Worm (Caenorhabditis elegans): ENCODE data around the gene hot-6.

hot-6 gene

ce11 chrV:11007651-11008050, 15.1 kb downstream of the hot-6 start:
- TF ChIP-seq dmd-8 (GFP tag; IDR thresholded peaks at IDR 0.05), result no peak
- TF ChIP-seq lin-38 (GFP tag; IDR thresholded peaks at IDR 0.05), result no peak
- TF ChIP-seq nhr-76 (tag; optimal IDR thresholded peaks at IDR 0.05), result no peak
- no peak for TF ChIP-seq ceh-28 (tag; optimal IDR thresholded peaks at IDR 0.05)
- TF ChIP-seq lir-3 (tag; optimal IDR thresholded peaks at IDR 0.05), result no peak
- TF ChIP-seq ceh-62 (tag; optimal IDR thresholded peaks at IDR 0.05), result no peak
- TF ChIP-seq ceh-32 (tag; optimal IDR thresholded peaks at IDR 0.05; ENCODE audit: poor library complexity), result no peak
- TF ChIP-seq sdz-12 (GFP tag; optimal IDR thresholded peaks at IDR 0.05), result no peak
- TF ChIP-seq vab-7 (GFP tag; IDR thresholded peaks at IDR 0.05), result no peak
- peak; percentile 88 for TF ChIP-seq dmd-6 (GFP tag; IDR thresholded peaks at IDR 0.05)
- no peak for TF ChIP-seq ces-1 (GFP tag; optimal IDR thresholded peaks at IDR 0.05)
- no peak for TF ChIP-seq ceh-20 (GFP tag; IDR thresholded peaks at IDR 0.05)
- TF ChIP-seq zip-11 (GFP tag; IDR thresholded peaks at IDR 0.05), result no peak
- TF ChIP-seq unc-62 (GFP tag; optimal IDR thresholded peaks at IDR 0.05 in 1 of 2), result no peak
- no peak for TF ChIP-seq unc-62 (tag; optimal IDR thresholded peaks at IDR 0.05)
- no peak for TF ChIP-seq set-16 (GFP tag; IDR thresholded peaks at IDR 0.05)
- TF ChIP-seq hmg-1.1 (GFP tag; IDR thresholded peaks at IDR 0.05), result no peak
- no peak for TF ChIP-seq Y75B8A.6 (GFP tag; IDR thresholded peaks at IDR 0.05)
- no peak for TF ChIP-seq dpl-1 (GFP tag; optimal IDR thresholded peaks at IDR 0.05)
- no peak for TF ChIP-seq F44E2.7 (GFP tag; IDR thresholded peaks at IDR 0.05)
- no peak for TF ChIP-seq attf-4 (tag; optimal IDR thresholded peaks at IDR 0.05)
- TF ChIP-seq Y48G9A.11 (GFP tag; IDR thresholded peaks at IDR 0.05), result no peak
- no peak for TF ChIP-seq zfp-2 (tag; optimal IDR thresholded peaks at IDR 0.05)
- no peak for TF ChIP-seq duxl-1 (tag; optimal IDR thresholded peaks at IDR 0.05; ENCODE audit: poor library complexity)
- TF ChIP-seq F10B5.3 (tag; optimal IDR thresholded peaks at IDR 0.05), result no peak
- 0 out of 2 replicates have a peak, but pooled peaks have one; percentile 19 for TF ChIP-seq tra-1 (GFP tag; IDR thresholded peaks at IDR 0.05)
- peak; percentile 27 for TF ChIP-seq pqm-1 (tag; optimal IDR thresholded peaks at IDR 0.05)
- peak; percentile 38 for TF ChIP-seq dve-1 (tag; optimal IDR thresholded peaks at IDR 0.05; ENCODE audit: insufficient read depth)
- TF ChIP-seq madf-9 (GFP tag; conservative IDR thresholded peaks at IDR 0.05), result no peak
- TF ChIP-seq ceh-44 (GFP tag; IDR thresholded peaks at IDR 0.05), result no peak
- no peak for TF ChIP-seq lin-13 (GFP tag; optimal IDR thresholded peaks at IDR 0.05)
- 0 out of 2 replicates have a peak, but pooled peaks have one; percentile 53 for TF ChIP-seq php-3 (GFP tag; IDR thresholded peaks at IDR 0.05)
- no peak for TF ChIP-seq mdt-29 (GFP tag; IDR thresholded peaks at IDR 0.05)
- no peak for TF ChIP-seq egl-43 (GFP tag; IDR thresholded peaks at IDR 0.05)
- 0 out of 2 replicates have a peak, but pooled peaks have one; percentile 26 for TF ChIP-seq lin-1 (GFP tag; IDR thresholded peaks at IDR 0.05)
- no peak for TF ChIP-seq lim-7 (GFP tag; IDR thresholded peaks at IDR 0.05)
- no peak for TF ChIP-seq tag-97 (GFP tag; IDR thresholded peaks at IDR 0.05)
- no peak for TF ChIP-seq mxl-3 (GFP tag; optimal IDR thresholded peaks at IDR 0.05)
- TF ChIP-seq F37D6.2 (tag; optimal IDR thresholded peaks at IDR 0.05), result no peak
- no peak for TF ChIP-seq nhr-111 (GFP tag; optimal IDR thresholded peaks at IDR 0.05)
- no peak for TF ChIP-seq mxl-2 (GFP tag; conservative IDR thresholded peaks at IDR 0.05)
- TF ChIP-seq nhr-42 (GFP tag; IDR thresholded peaks at IDR 0.05), result no peak
- no peak for TF ChIP-seq aha-1 (tag)
- peak; percentile 63 for TF ChIP-seq nhr-28 (tag; optimal IDR thresholded peaks at IDR 0.05)
- TF ChIP-seq fos-1 (tag; optimal IDR thresholded peaks at IDR 0.05), result no peak
- TF ChIP-seq F49E8.2 (tag; optimal IDR thresholded peaks at IDR 0.05; ENCODE audit: borderline replicate concordance), result no peak
- no peak for TF ChIP-seq ctbp-1 (GFP tag; IDR thresholded peaks at IDR 0.05)
- TF ChIP-seq mdl-1 (tag; optimal IDR thresholded peaks at IDR 0.05), result no peak
- no peak for TF ChIP-seq T20F7.1 (GFP tag; optimal IDR thresholded peaks at IDR 0.05)
- TF ChIP-seq arid-1 (GFP tag; conservative IDR thresholded peaks at IDR 0.05), result no peak
- no peak for TF ChIP-seq jun-1 (tag; optimal IDR thresholded peaks at IDR 0.05)
- TF ChIP-seq mep-1 (tag; optimal IDR thresholded peaks at IDR 0.05), result no peak
- TF ChIP-seq ZK337.2 (GFP tag; IDR thresholded peaks at IDR 0.05), result no peak
